Worm (Caenorhabditis elegans) whole organism, L2 larva: Measurements from ENCODE around the gene Y57G11C.38.

Source experiments
- aly-2 ChIP-seq: fragments of 150-350 bp; optimal IDR thresholded peaks from 2 replicates; lab custom pipeline; 2014; ENCODE audit warnings: missing biosample characterization, missing genetic modification characterization
- blmp-1 ChIP-seq: sonication (generic microtip); optimal IDR thresholded peaks from 2 replicates; lab custom pipeline; 2017; ENCODE audit warnings: missing genetic modification characterization, mild to moderate bottlenecking, missing compliant biosample characterization, antibody characterized with exemption, moderate library complexity; ENCODE audit not compliant: insufficient read depth
- snpc-4 ChIP-seq: fragments of 150-350 bp; optimal IDR thresholded peaks from 2 replicates; lab custom pipeline; 2014; ENCODE audit warnings: missing biosample characterization, missing genetic modification characterization
- unc-39 ChIP-seq: fragments of 150-350 bp; optimal IDR thresholded peaks from 2 replicates; lab custom pipeline; 2014; ENCODE audit warnings: missing biosample characterization, missing genetic modification characterization

- TF ChIP-seq unc-39 (tag; lab: Kevin White, UChicago) (no peak), blmp-1 (tag; lab: Kevin White, UChicago) (no peak), snpc-4 (no peak), aly-2 (tag; lab: Kevin White, UChicago) (no peak)
Measured at ce11 chrIV:14829026-14829425, 33.2 kb upstream of the Y57G11C.38 start, which contains the start of gene hhat-2.
